Fruit fly (Drosophila melanogaster): ENCODE results near the gene SMC3.

DNA sequence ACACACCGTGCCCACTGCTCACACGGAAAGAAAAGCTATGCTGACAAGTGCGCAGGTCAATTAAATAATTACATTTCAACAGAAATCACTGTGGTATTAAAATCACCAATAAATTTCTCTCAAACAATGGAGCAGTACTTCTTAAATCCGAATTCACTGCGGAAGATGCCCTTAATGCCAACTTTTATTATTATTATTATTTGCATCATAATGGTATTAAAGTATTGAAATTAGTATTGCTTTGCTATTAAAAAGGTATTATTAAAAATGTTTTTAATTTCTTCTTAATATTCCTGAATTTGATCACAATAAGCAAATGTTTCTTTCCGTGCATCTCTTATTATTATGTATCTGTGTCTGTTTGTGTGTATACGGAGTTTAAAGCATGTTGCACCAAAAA lies 13.3 kb downstream of the SMC3 start:
- TF ChIP-seq CG4318 (GFP tag; optimal IDR thresholded peaks at IDR 0.05): peak; percentile 27
- no peak for TF ChIP-seq CG6163 (GFP tag; IDR thresholded peaks at IDR 0.05)
- no peak for TF ChIP-seq CG6854 (GFP tag; optimal IDR thresholded peaks at IDR 0.05)
- TF ChIP-seq CG15336 (GFP tag; IDR thresholded peaks at IDR 0.05): no peak
- TF ChIP-seq pdm3 (GFP tag; optimal IDR thresholded peaks at IDR 0.05): peak; percentile 6
- TF ChIP-seq CG7368 (GFP tag; optimal IDR thresholded peaks at IDR 0.05): no peak

Measured in whole organism, prepupa.